Fruit fly (Drosophila melanogaster): Measurements from ENCODE around the gene daed.

daed gene

dm6 chr2L:2180120-2180539 is 36.0 kb downstream of the daed start (continued):
- peak; percentile 67 for TF ChIP-seq CG31627 (GFP tag; optimal IDR thresholded peaks at IDR 0.05)
- TF ChIP-seq Sox15 (GFP tag; optimal IDR thresholded peaks at IDR 0.05), result peak; percentile 74
- peak; percentile 94 for TF ChIP-seq svp (GFP tag)
- peak; percentile 82 for TF ChIP-seq fd59A (GFP tag; optimal IDR thresholded peaks at IDR 0.05)
- peak; percentile 82 for TF ChIP-seq Hr4 (GFP tag; optimal IDR thresholded peaks at IDR 0.05)
- TF ChIP-seq eg (GFP tag; IDR thresholded peaks at IDR 0.05), result peak; percentile 92
- peak; percentile 79 for TF ChIP-seq spab (GFP tag; optimal IDR thresholded peaks at IDR 0.05)
- peak; percentile 82 for TF ChIP-seq Sox14 (GFP tag; optimal IDR thresholded peaks at IDR 0.05)
- no peak for TF ChIP-seq Hr38 (GFP tag; optimal IDR thresholded peaks at IDR 0.05)
- TF ChIP-seq CG6808 (GFP tag; optimal IDR thresholded peaks at IDR 0.05), result peak; percentile 85
- TF ChIP-seq OdsH (GFP tag; optimal IDR thresholded peaks at IDR 0.05), result peak; percentile 87
- TF ChIP-seq CG6276 (GFP tag; optimal IDR thresholded peaks at IDR 0.05), result peak; percentile 84
- TF ChIP-seq CG9139 (GFP tag; optimal IDR thresholded peaks at IDR 0.05), result peak; percentile 71
- no peak for TF ChIP-seq Eip93F (GFP tag; optimal IDR thresholded peaks at IDR 0.05)
- peak; percentile 79 for TF ChIP-seq cyc (GFP tag; optimal IDR thresholded peaks at IDR 0.05)
- peak; percentile 66 to 77 for TF ChIP-seq salr (GFP tag; optimal IDR thresholded peaks at IDR 0.05)
- TF ChIP-seq achi (GFP tag; optimal IDR thresholded peaks at IDR 0.05), result peak; percentile 89
- peak; percentile 96 for TF ChIP-seq Eip78C (GFP tag)

dm6 chr2L:2179366-2179765 is 36.7 kb downstream of the daed start:
- TF ChIP-seq fkh (GFP tag; optimal IDR thresholded peaks at IDR 0.05) (peak; percentile 34), fd85E (GFP tag; optimal IDR thresholded peaks at IDR 0.05) (no peak), vri (GFP tag; optimal IDR thresholded peaks at IDR 0.05) (peak; percentile 19)

dm6 chr2L:2178810-2179143 is 37.3 kb downstream of the daed start:
- no peak for TF ChIP-seq CG6854 (GFP tag; optimal IDR thresholded peaks at IDR 0.05)
- no peak for TF ChIP-seq Eip93F (GFP tag; optimal IDR thresholded peaks at IDR 0.05)
- TF ChIP-seq Ets21C (GFP tag; optimal IDR thresholded peaks at IDR 0.05), result no peak
- no peak for TF ChIP-seq Gug (GFP tag; IDR thresholded peaks at IDR 0.05)
- peak; percentile 35 for TF ChIP-seq achi (GFP tag; optimal IDR thresholded peaks at IDR 0.05)
- TF ChIP-seq CG3032 (tag; optimal IDR thresholded peaks at IDR 0.05), result no peak
- peak; percentile 14 for TF ChIP-seq CG32006 (GFP tag; optimal IDR thresholded peaks at IDR 0.05)
- TF ChIP-seq CG34406 (GFP tag; optimal IDR thresholded peaks at IDR 0.05), result no peak
- TF ChIP-seq CG7368 (GFP tag; optimal IDR thresholded peaks at IDR 0.05), result no peak
- peak; percentile 27 for TF ChIP-seq Hr39 (GFP tag; optimal IDR thresholded peaks at IDR 0.05)
- TF ChIP-seq Hr38 (GFP tag; optimal IDR thresholded peaks at IDR 0.05), result no peak
- TF ChIP-seq CG8319 (GFP tag; optimal IDR thresholded peaks at IDR 0.05), result no peak
- TF ChIP-seq Sox102F (GFP tag; optimal IDR thresholded peaks at IDR 0.05), result no peak
- TF ChIP-seq Ets96B (tag; optimal IDR thresholded peaks at IDR 0.05), result no peak
- no peak for TF ChIP-seq spab (GFP tag; optimal IDR thresholded peaks at IDR 0.05)
- TF ChIP-seq CG10669 (GFP tag; optimal IDR thresholded peaks at IDR 0.05), result no peak
- peak; percentile 11 for TF ChIP-seq pdm3 (GFP tag; optimal IDR thresholded peaks at IDR 0.05)
- peak; percentile 3 for TF ChIP-seq Sox14 (GFP tag; optimal IDR thresholded peaks at IDR 0.05)
- TF ChIP-seq OdsH (GFP tag; optimal IDR thresholded peaks at IDR 0.05), result peak; percentile 56
- TF ChIP-seq CG31627 (GFP tag; optimal IDR thresholded peaks at IDR 0.05), result no peak
- TF ChIP-seq fd85E (GFP tag; optimal IDR thresholded peaks at IDR 0.05), result no peak
- TF ChIP-seq CG4318 (GFP tag; optimal IDR thresholded peaks at IDR 0.05), result no peak
- no peak for TF ChIP-seq CG3919 (GFP tag; optimal IDR thresholded peaks at IDR 0.05)
- peak; percentile 40 for TF ChIP-seq acj6 (GFP tag; optimal IDR thresholded peaks at IDR 0.05)
- peak; percentile 62 for TF ChIP-seq Eip78C (GFP tag)
- TF ChIP-seq svp (GFP tag), result peak; percentile 67
- no peak for TF ChIP-seq CG6163 (GFP tag; IDR thresholded peaks at IDR 0.05)
- TF ChIP-seq CG6808 (GFP tag; optimal IDR thresholded peaks at IDR 0.05), result no peak
- TF ChIP-seq CG10631 (GFP tag; optimal IDR thresholded peaks at IDR 0.05), result peak; percentile 24
- peak; percentile 50 for TF ChIP-seq CG8119 (GFP tag; IDR thresholded peaks at IDR 0.05)
- no peak for TF ChIP-seq Sox15 (GFP tag; optimal IDR thresholded peaks at IDR 0.05)
- no peak for TF ChIP-seq Lpt (GFP tag; optimal IDR thresholded peaks at IDR 0.05)
- no peak for TF ChIP-seq net (GFP tag; optimal IDR thresholded peaks at IDR 0.05)
- no peak for TF ChIP-seq vri (GFP tag; optimal IDR thresholded peaks at IDR 0.05)
- TF ChIP-seq CG16779 (tag; optimal IDR thresholded peaks at IDR 0.05), result no peak
- peak; percentile 69 for TF ChIP-seq Hr4 (GFP tag; optimal IDR thresholded peaks at IDR 0.05)
